Worm (Caenorhabditis elegans): ENCODE data around the gene B0524.3.

The B0524.3 gene

ce11 chrIII:1887354-1887753, at the start of gene B0524.3:
Gene B0524.3 (plus strand): TSS chrIII:1887654.
- TF ChIP-seq hsf-1 (GFP tag; IDR thresholded peaks at IDR 0.05) (no peak), rcor-1 (GFP tag; IDR thresholded peaks at IDR 0.05) (no peak)

ce11 chrIII:1848747-1849146, 38.7 kb upstream of the B0524.3 start, which contains the start of gene pqn-82:
Gene pqn-82 (plus strand): TSS chrIII:1849047.
- TF ChIP-seq nhr-90 (tag; optimal IDR thresholded peaks at IDR 0.05) (no peak), cebp-1 (GFP tag; IDR thresholded peaks at IDR 0.05) (no peak), cebp-1 (tag; optimal IDR thresholded peaks at IDR 0.05) (no peak), mes-4 (tag; optimal IDR thresholded peaks at IDR 0.05) (no peak), zfh-2 (GFP tag; conservative IDR thresholded peaks at IDR 0.05) (no peak), hlh-26 (GFP tag; conservative IDR thresholded peaks at IDR 0.05) (no peak), F52B5.7 (tag; optimal IDR thresholded peaks at IDR 0.05) (no peak), snpc-3.4 (tag; optimal IDR thresholded peaks at IDR 0.05) (no peak), mcd-1 (GFP tag; IDR thresholded peaks at IDR 0.05) (no peak), hmg-20 (GFP tag; IDR thresholded peaks at IDR 0.05) (no peak), madf-6 (GFP tag; IDR thresholded peaks at IDR 0.05) (no peak), attf-3 (GFP tag; conservative IDR thresholded peaks at IDR 0.05) (no peak), pha-4 (tag; optimal IDR thresholded peaks at IDR 0.05) (no peak), ztf-6 (GFP tag; IDR thresholded peaks at IDR 0.05) (no peak), ztf-18 (tag; optimal IDR thresholded peaks at IDR 0.05) (no peak), lin-40 (tag; optimal IDR thresholded peaks at IDR 0.05) (no peak), nfyb-1 (GFP tag; IDR thresholded peaks at IDR 0.05) (no peak), Y53G8AR.9 (GFP tag; conservative IDR thresholded peaks at IDR 0.05) (no peak), unc-130 (GFP tag; optimal IDR thresholded peaks at IDR 0.05) (no peak), ets-4 (GFP tag; optimal IDR thresholded peaks at IDR 0.05) (no peak), hlh-12 (tag; optimal IDR thresholded peaks at IDR 0.05) (no peak)

- peak; percentile 82 for TF ChIP-seq zfh-2 (GFP tag; conservative IDR thresholded peaks at IDR 0.05)
- no peak for TF ChIP-seq nhr-179 (tag; optimal IDR thresholded peaks at IDR 0.05)
- TF ChIP-seq egrh-3 (GFP tag; IDR thresholded peaks at IDR 0.05) = peak; percentile 30; the same call in 1 of the 2 replicates
- TF ChIP-seq snpc-1.3 (tag; optimal IDR thresholded peaks at IDR 0.05; ENCODE audit: insufficient read depth) = no peak
- no peak for TF ChIP-seq hmg-20 (GFP tag; IDR thresholded peaks at IDR 0.05)
Observed at ce11 chrIII:1852126-1852717, 35.2 kb upstream of the B0524.3 start.

- peak; percentile 3 for TF ChIP-seq ceh-27 (GFP tag; optimal IDR thresholded peaks at IDR 0.05)
- TF ChIP-seq madf-10 (tag; optimal IDR thresholded peaks at IDR 0.05) = no peak
- no peak for TF ChIP-seq C06A6.2 (GFP tag; conservative IDR thresholded peaks at IDR 0.05)
- no peak for TF ChIP-seq F37B4.10 (GFP tag; IDR thresholded peaks at IDR 0.05)
- no peak for TF ChIP-seq ceh-91 (GFP tag; IDR thresholded peaks at IDR 0.05)
- no peak for TF ChIP-seq rec-8 (tag; optimal IDR thresholded peaks at IDR 0.05)
- TF ChIP-seq hmg-1.2 (GFP tag; IDR thresholded peaks at IDR 0.05) = peak; percentile 86
- no peak for TF ChIP-seq fkh-3 (tag; optimal IDR thresholded peaks at IDR 0.05)
- TF ChIP-seq F57A8.1 (GFP tag; optimal IDR thresholded peaks at IDR 0.05) = no peak
- TF ChIP-seq zim-3 (tag; optimal IDR thresholded peaks at IDR 0.05) = no peak
- no peak for TF ChIP-seq F23B12.7 (tag; optimal IDR thresholded peaks at IDR 0.05; ENCODE audit: insufficient read depth)
- no peak for TF ChIP-seq sdz-38 (tag; optimal IDR thresholded peaks at IDR 0.05)
- no peak for TF ChIP-seq attf-5 (GFP tag; optimal IDR thresholded peaks at IDR 0.05)
Observed at ce11 chrIII:1853944-1854343, 33.5 kb upstream of the B0524.3 start.
